Worm (Caenorhabditis elegans): ENCODE measurements around the gene C45G9.5.

- no peak for TF ChIP-seq snpc-4 (GFP tag; optimal IDR thresholded peaks at IDR 0.05)
- no peak for TF ChIP-seq snpc-4 (tag; optimal IDR thresholded peaks at IDR 0.05)
- no peak for TF ChIP-seq Y53G8AR.9 (GFP tag; conservative IDR thresholded peaks at IDR 0.05)
- TF ChIP-seq hrde-1 (tag; optimal IDR thresholded peaks at IDR 0.05; ENCODE audit: borderline replicate concordance) = no peak
- TF ChIP-seq ceh-100 (GFP tag; IDR thresholded peaks at IDR 0.05) = no peak
- no peak for TF ChIP-seq lsl-1 (GFP tag; optimal IDR thresholded peaks at IDR 0.05)
- TF ChIP-seq ztf-25 (GFP tag; IDR thresholded peaks at IDR 0.05) = no peak
- TF ChIP-seq B0336.3 (GFP tag; IDR thresholded peaks at IDR 0.05) = no peak
- no peak for TF ChIP-seq ama-1 (optimal IDR thresholded peaks at IDR 0.05)
- no peak for TF ChIP-seq ama-1 (GFP tag; optimal IDR thresholded peaks at IDR 0.05)
- TF ChIP-seq die-1 (tag; optimal IDR thresholded peaks at IDR 0.05) = no peak
- no peak for TF ChIP-seq F49E8.2 (tag; optimal IDR thresholded peaks at IDR 0.05; ENCODE audit: insufficient read depth)
Measured at ce11 chrIII:5021689-5022088, 26.2 kb upstream of the C45G9.5 start, which contains the start of gene R144.3.
